Worm (Caenorhabditis elegans) whole organism, L4 larva: ENCODE measurements around the gene srz-54.

Experiments
- D1046.2 ChIP-seq: fragments of 200-800 bp; sonication (Bioruptor generic); IDR thresholded peaks from 2 replicates; pipeline ENCODE4 v1.3.6; 2022; ENCODE audit warnings: missing genetic modification characterization, missing compliant biosample characterization
- F44E2.7 ChIP-seq: fragments of 200-800 bp; sonication (Bioruptor generic); IDR thresholded peaks from 2 replicates; pipeline ENCODE4 v2.1.2; 2022; ENCODE audit warnings: missing genetic modification characterization, missing compliant biosample characterization
- F49E8.2 ChIP-seq: sonication (generic microtip); optimal IDR thresholded peaks from 2 replicates; lab custom pipeline; 2016; ENCODE audit warnings: missing compliant biosample characterization, mild to moderate bottlenecking, missing genetic modification characterization, borderline replicate concordance
- T26A8.4 ChIP-seq: fragments of 200-800 bp; sonication (Bioruptor generic); IDR thresholded peaks from 2 replicates; pipeline ENCODE4 v1.3.6; 2022; ENCODE audit warnings: missing genetic modification characterization, missing compliant biosample characterization
- ZK337.2 ChIP-seq: fragments of 200-800 bp; sonication (Bioruptor generic); IDR thresholded peaks from 2 replicates; pipeline ENCODE4 v1.3.6; 2022; ENCODE audit warnings: missing genetic modification reagents, missing genetic modification characterization, missing compliant biosample characterization
- aha-1 ChIP-seq: fragments of 150-350 bp; peaks from one replicate; lab custom pipeline; 2014; ENCODE audit warnings: missing biosample characterization, missing genetic modification characterization
- arid-1 ChIP-seq: fragments of 200-800 bp; sonication (Bioruptor generic); conservative IDR thresholded peaks from 2 replicates; pipeline ENCODE4 v1.3.6; 2022; ENCODE audit warnings: missing genetic modification reagents, missing genetic modification characterization, missing compliant biosample characterization
- attf-4 ChIP-seq: sonication (generic microtip); optimal IDR thresholded peaks from 3 replicates; lab custom pipeline; 2017; ENCODE audit warnings: missing biosample characterization, missing genetic modification characterization
- ceh-32 ChIP-seq: sonication (generic microtip); optimal IDR thresholded peaks from 2 replicates; lab custom pipeline; 2016; ENCODE audit warnings: mild to moderate bottlenecking, missing genetic modification characterization, missing compliant biosample characterization; ENCODE audit not compliant: poor library complexity
- ceh-62 ChIP-seq: sonication (generic microtip); optimal IDR thresholded peaks from 2 replicates; lab custom pipeline; 2017; ENCODE audit warnings: missing biosample characterization, missing genetic modification characterization
- ces-1 ChIP-seq: fragments of 150-350 bp; sonication (generic microtip); optimal IDR thresholded peaks from 4 replicates; lab custom pipeline; 2014; ENCODE audit warnings: missing biosample characterization, missing genetic modification reagents, missing genetic modification characterization
- daf-12 ChIP-seq: fragments of 150-350 bp; optimal IDR thresholded peaks from 2 replicates; lab custom pipeline; 2014; ENCODE audit warnings: missing biosample characterization, missing genetic modification reagents, missing genetic modification characterization
- daf-19 ChIP-seq: fragments of 200-800 bp; sonication (Bioruptor generic); conservative IDR thresholded peaks from 2 replicates; pipeline ENCODE4 v1.3.6; 2022; ENCODE audit warnings: missing genetic modification characterization, missing compliant biosample characterization
- dmd-6 ChIP-seq: fragments of 200-800 bp; sonication (Bioruptor generic); IDR thresholded peaks from 2 replicates; pipeline ENCODE4 v1.3.6; 2022; ENCODE audit warnings: missing genetic modification reagents, missing genetic modification characterization, missing compliant biosample characterization
- dmd-9 ChIP-seq: fragments of 200-800 bp; sonication (Bioruptor generic); IDR thresholded peaks from 2 replicates; pipeline ENCODE4 v1.3.6; 2022; ENCODE audit warnings: missing genetic modification reagents, missing genetic modification characterization, missing compliant biosample characterization
- dpl-1 ChIP-seq: fragments of 150-350 bp; optimal IDR thresholded peaks from 2 replicates; lab custom pipeline; 2014; ENCODE audit warnings: missing biosample characterization, missing genetic modification reagents, missing genetic modification characterization
- duxl-1 ChIP-seq: sonication (generic microtip); optimal IDR thresholded peaks from 2 replicates; lab custom pipeline; 2016; ENCODE audit warnings: mild to moderate bottlenecking, missing genetic modification characterization, moderate library complexity, missing compliant biosample characterization; ENCODE audit not compliant: poor library complexity
- dve-1 ChIP-seq: sonication (generic microtip); optimal IDR thresholded peaks from 2 replicates; lab custom pipeline; 2017; ENCODE audit warnings: antibody characterized with exemption, mild to moderate bottlenecking, missing genetic modification characterization, missing compliant biosample characterization; ENCODE audit not compliant: insufficient read depth
- egl-27 ChIP-seq: sonication (generic microtip); optimal IDR thresholded peaks from 3 replicates; lab custom pipeline; 2017; ENCODE audit warnings: missing biosample characterization, missing genetic modification reagents, missing genetic modification characterization
- egl-43 ChIP-seq: fragments of 200-800 bp; sonication (Bioruptor generic); IDR thresholded peaks from 2 replicates; pipeline ENCODE4 v1.3.6; 2022; ENCODE audit warnings: missing genetic modification reagents, missing genetic modification characterization, missing compliant biosample characterization
- gei-8 ChIP-seq: fragments of 200-800 bp; sonication (Bioruptor generic); optimal IDR thresholded peaks from 2 replicates; lab custom pipeline; 2018; ENCODE audit warnings: mild to moderate bottlenecking, missing genetic modification characterization, missing compliant biosample characterization
- hlh-30 ChIP-seq: sonication (generic microtip); optimal IDR thresholded peaks from 2 replicates; lab custom pipeline; 2017; ENCODE audit warnings: antibody characterized with exemption, mild to moderate bottlenecking, missing genetic modification characterization, missing compliant biosample characterization; ENCODE audit not compliant: insufficient read depth
- hmg-1.1 ChIP-seq: fragments of 200-800 bp; sonication (Bioruptor generic); IDR thresholded peaks from 2 replicates; pipeline ENCODE4 v1.3.6; 2022; ENCODE audit warnings: missing genetic modification reagents, missing genetic modification characterization, missing compliant biosample characterization
- jun-1 ChIP-seq: fragments of 150-350 bp; optimal IDR thresholded peaks from 2 replicates; lab custom pipeline; 2014; ENCODE audit warnings: missing biosample characterization, missing genetic modification reagents, missing genetic modification characterization
- lin-15B ChIP-seq: fragments of 150-350 bp; sonication (generic microtip); optimal IDR thresholded peaks from 3 replicates; lab custom pipeline; 2014; ENCODE audit warnings: missing biosample characterization, missing genetic modification characterization
- lsy-2 ChIP-seq, 2 experiments: fragments of 150-350 bp in 1 of 2; sonication (generic microtip) in 1 of 2; optimal IDR thresholded peaks; 2 replicates each; lab custom pipeline; 2014 to 2017; ENCODE audit warnings: missing biosample characterization in 2 of 2, missing genetic modification characterization in 2 of 2
- madf-5 ChIP-seq, 2 experiments: fragments of 200-800 bp; sonication (Bioruptor generic); IDR thresholded peaks; 2 replicates each; pipeline ENCODE4 v1.3.6; 2022; ENCODE audit warnings: missing compliant biosample characterization in 2 of 2, missing genetic modification characterization in 2 of 2
- mdl-1 ChIP-seq, 2 experiments: fragments of 150-350 bp in 1 of 2; sonication (generic microtip) in 1 of 2; optimal IDR thresholded peaks; 2 replicates each; lab custom pipeline; 2014 to 2017; ENCODE audit warnings: missing biosample characterization in 2 of 2, missing genetic modification characterization in 2 of 2
- mes-2 ChIP-seq: sonication (generic microtip); optimal IDR thresholded peaks from 2 replicates; lab custom pipeline; 2016; ENCODE audit warnings: missing genotype, mild to moderate bottlenecking, missing genetic modification characterization, missing compliant biosample characterization; ENCODE audit not compliant: poor library complexity, severe bottlenecking
- mxl-3 ChIP-seq: fragments of 200-800 bp; sonication (Bioruptor generic); optimal IDR thresholded peaks from 2 replicates; lab custom pipeline; 2018; ENCODE audit warnings: mild to moderate bottlenecking, missing genetic modification characterization, missing compliant biosample characterization
- nhr-28 ChIP-seq: fragments of 150-350 bp; optimal IDR thresholded peaks from 2 replicates; lab custom pipeline; 2014; ENCODE audit warnings: missing biosample characterization, missing genetic modification characterization
- nhr-6 ChIP-seq: fragments of 150-350 bp; optimal IDR thresholded peaks from 2 replicates; lab custom pipeline; 2014; ENCODE audit warnings: missing biosample characterization, missing genetic modification characterization
- pha-4 ChIP-seq, 2 experiments: fragments of 150-350 bp in 1 of 2; fragments of 200-800 bp in 1 of 2; sonication (Bioruptor generic) in 1 of 2; IDR thresholded peaks in 1 of 2; optimal IDR thresholded peaks in 1 of 2; 2 replicates each; pipeline versions ENCODE4 v1.3.6 to Lab custom; 2014 to 2022; ENCODE audit warnings: missing genetic modification characterization in 2 of 2, missing genetic modification reagents in 2 of 2, missing biosample characterization in 1 of 2, missing compliant biosample characterization in 1 of 2
- rbr-2 ChIP-seq: sonication (generic microtip); optimal IDR thresholded peaks from 2 replicates; lab custom pipeline; 2016; ENCODE audit warnings: missing genotype, missing genetic modification characterization, missing compliant biosample characterization
- saeg-2 ChIP-seq: fragments of 200-800 bp; sonication (Bioruptor generic); IDR thresholded peaks from 2 replicates; pipeline ENCODE4 v1.3.6; 2022; ENCODE audit warnings: missing genetic modification reagents, missing genetic modification characterization, missing compliant biosample characterization
- sdz-12 ChIP-seq: fragments of 200-800 bp; sonication (Bioruptor generic); optimal IDR thresholded peaks from 2 replicates; lab custom pipeline; 2018; ENCODE audit warnings: mild to moderate bottlenecking, missing genetic modification characterization, missing compliant biosample characterization
- unc-39 ChIP-seq: sonication (generic microtip); optimal IDR thresholded peaks from 2 replicates; lab custom pipeline; 2017; ENCODE audit warnings: missing biosample characterization, missing genetic modification characterization
- unc-62 ChIP-seq, 3 experiments: fragments of 150-350 bp in 1 of 3; sonication (generic microtip); optimal IDR thresholded peaks in 2 of 3; peaks in 1 of 3; 1 replicate in 1 of 3; 2 replicates in 2 of 3; lab custom pipeline; 2014 to 2017; ENCODE audit warnings: missing biosample characterization in 3 of 3, missing genetic modification characterization in 3 of 3, missing genetic modification reagents in 3 of 3, missing genotype in 1 of 3
- zfp-2 ChIP-seq: sonication (generic microtip); optimal IDR thresholded peaks from 2 replicates; lab custom pipeline; 2016; ENCODE audit warnings: mild to moderate bottlenecking, missing genetic modification characterization, missing compliant biosample characterization
- zip-11 ChIP-seq: fragments of 200-800 bp; sonication (Bioruptor generic); IDR thresholded peaks from 2 replicates; pipeline ENCODE4 v1.3.6; 2022; ENCODE audit warnings: missing genetic modification characterization, missing compliant biosample characterization
- zip-2 ChIP-seq: fragments of 150-350 bp; optimal IDR thresholded peaks from 2 replicates; lab custom pipeline; 2014; ENCODE audit warnings: missing biosample characterization, missing genetic modification characterization
- ztf-7 ChIP-seq: fragments of 150-350 bp; optimal IDR thresholded peaks from 2 replicates; lab custom pipeline; 2014; ENCODE audit warnings: missing biosample characterization, missing genetic modification characterization

srz-54 gene

ce11 chrV:16965655-16966054 is 14.8 kb upstream of the srz-54 start, which contains the start of gene efl-1 (continued):
- no peak for TF ChIP-seq daf-12 (tag; lab: Kevin White, UChicago)
- TF ChIP-seq dmd-9 (GFP tag; lab: Robert Waterston, UW): 0 out of 2 replicates have a peak, but pooled peaks have one; percentile 41
- no peak for TF ChIP-seq attf-4 (tag; lab: Kevin White, UChicago)
- peak; percentile 98 for TF ChIP-seq aha-1 (tag; lab: Kevin White, UChicago)
- TF ChIP-seq zfp-2 (tag; lab: Kevin White, UChicago): peak; percentile 41
- TF ChIP-seq jun-1 (tag; lab: Kevin White, UChicago): peak; percentile 62
- TF ChIP-seq hlh-30 (tag; lab: Kevin White, UChicago): peak; percentile 89
- 0 out of 2 replicates have a peak, but pooled peaks have one; percentile 64 for TF ChIP-seq arid-1 (GFP tag; lab: Robert Waterston, UW)
- peak; percentile 94 for TF ChIP-seq mes-2
- no peak for TF ChIP-seq ZK337.2 (GFP tag; lab: Robert Waterston, UW)
- no peak for TF ChIP-seq sdz-12 (GFP tag; lab: Kevin White, UChicago)
- no peak for TF ChIP-seq zip-11 (GFP tag; lab: Robert Waterston, UW)
- TF ChIP-seq gei-8: no peak
- no peak for TF ChIP-seq D1046.2
- no peak for TF ChIP-seq unc-39 (tag; lab: Kevin White, UChicago)
- TF ChIP-seq nhr-6 (tag; lab: Kevin White, UChicago): peak; percentile 94
- TF ChIP-seq pha-4 (GFP tag; IDR thresholded peaks at IDR 0.05; lab: Robert Waterston, UW): peak; percentile 43; the same call in 1 of the 2 replicates
- peak; percentile 34 for TF ChIP-seq pha-4 (tag; optimal IDR thresholded peaks at IDR 0.05; lab: Kevin White, UChicago)

- TF ChIP-seq nhr-28 (tag; lab: Kevin White, UChicago) (peak; percentile 0), F49E8.2 (no peak), dpl-1 (GFP tag; lab: Kevin White, UChicago) (peak; percentile 6), duxl-1 (no peak), nhr-6 (tag; lab: Kevin White, UChicago) (no peak), F44E2.7 (GFP tag; lab: Robert Waterston, UW) (no peak), unc-62 (GFP tag; optimal IDR thresholded peaks at IDR 0.05 in 1 of 2; lab: Kevin White, UChicago) (peak in 1 of 2 experiments; percentile 34), unc-62 (tag; optimal IDR thresholded peaks at IDR 0.05; lab: Kevin White, UChicago) (no peak), mxl-3 (GFP tag; lab: Kevin White, UChicago) (no peak), hmg-1.1 (GFP tag; lab: Robert Waterston, UW) (peak; percentile 11; the same call in 1 of the 2 replicates), T26A8.4 (GFP tag; lab: Robert Waterston, UW) (no peak)
Measured at ce11 chrV:16966636-16967035, 13.8 kb upstream of the srz-54 start, which contains the start of gene fbxa-90. fbxa-90 (plus strand) TSS chrV:16966814.

ce11 chrV:16972134-16972533 is 8.3 kb upstream of the srz-54 start, which contains the start of gene srh-119:
srh-119 (plus strand) TSS chrV:16972434.
- TF ChIP-seq saeg-2 (GFP tag; lab: Robert Waterston, UW): no peak
- no peak for TF ChIP-seq egl-27 (tag; lab: Kevin White, UChicago)
- no peak for TF ChIP-seq ceh-62
- TF ChIP-seq D1046.2: no peak
- no peak for TF ChIP-seq mdl-1 (tag; optimal IDR thresholded peaks at IDR 0.05; lab: Kevin White, UChicago)
- TF ChIP-seq egl-43 (GFP tag; lab: Robert Waterston, UW): no peak
- TF ChIP-seq madf-5 (GFP tag; IDR thresholded peaks at IDR 0.05; lab: Robert Waterston, UW): no peak
- TF ChIP-seq zip-2: no peak
- TF ChIP-seq daf-19 (GFP tag; lab: Robert Waterston, UW): no peak
- no peak for TF ChIP-seq dve-1 (tag; lab: Kevin White, UChicago)
- no peak for TF ChIP-seq ces-1 (GFP tag; lab: Kevin White, UChicago)
- TF ChIP-seq ztf-7 (tag; lab: Kevin White, UChicago): no peak
- no peak for TF ChIP-seq lsy-2 (tag; optimal IDR thresholded peaks at IDR 0.05; lab: Kevin White, UChicago)
- no peak for TF ChIP-seq hlh-30 (tag; lab: Kevin White, UChicago)
- no peak for TF ChIP-seq rbr-2
- TF ChIP-seq dmd-6 (GFP tag; lab: Robert Waterston, UW): no peak
- TF ChIP-seq lin-15B (tag; lab: Kevin White, UChicago): no peak
- no peak for TF ChIP-seq ceh-32 (tag; lab: Kevin White, UChicago)
